Worm (Caenorhabditis elegans) whole organism, L1 larva: ENCODE results near the gene D2096.5.

ENCODE experiments used
- blmp-1 ChIP-seq: fragments of 150-350 bp; optimal IDR thresholded peaks from 2 replicates; lab custom pipeline; 2014; ENCODE audit warnings: missing biosample characterization, missing genetic modification characterization
- ceh-8 ChIP-seq: fragments of 200-800 bp; sonication (Bioruptor generic); optimal IDR thresholded peaks from 2 replicates; lab custom pipeline; 2018; ENCODE audit warnings: mild to moderate bottlenecking, missing genetic modification characterization, moderate library complexity, missing compliant biosample characterization

DNA sequence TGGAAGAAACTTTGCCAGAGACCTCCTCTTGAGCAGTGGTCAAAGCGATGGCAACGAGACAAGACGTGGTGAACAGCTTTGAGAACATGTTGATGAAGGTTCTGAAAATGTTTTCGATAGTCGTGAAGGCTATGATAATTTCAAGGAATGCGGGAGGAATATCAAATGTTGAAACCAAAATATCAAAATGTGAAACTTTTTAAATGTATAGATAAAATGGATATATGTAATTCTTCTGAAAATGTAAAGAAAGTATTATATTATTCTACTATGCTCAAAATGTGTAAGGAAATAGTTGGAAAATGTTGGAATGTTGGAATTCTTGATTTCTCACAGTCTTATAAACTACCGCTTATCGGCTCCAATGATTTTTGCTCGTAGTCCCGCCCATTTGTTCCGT, 9.6 kb upstream of the D2096.5 start, which contains the start of gene D2096.6:
- TF ChIP-seq blmp-1 (tag; lab: Kevin White, UChicago), result no peak
- no peak for TF ChIP-seq ceh-8 (GFP tag; lab: Kevin White, UChicago)
